Worm (Caenorhabditis elegans) whole organism, L4 larva: ENCODE results near the gene C09G12.17.

Source experiments
- F49E8.2 ChIP-seq: sonication (generic microtip); optimal IDR thresholded peaks from 2 replicates; lab custom pipeline; 2016; ENCODE audit warnings: missing compliant biosample characterization, mild to moderate bottlenecking, missing genetic modification characterization, borderline replicate concordance
- R02D3.7 ChIP-seq: fragments of 150-350 bp; sonication (generic microtip); optimal IDR thresholded peaks from 3 replicates; lab custom pipeline; 2014; ENCODE audit warnings: missing biosample characterization, missing genetic modification characterization
- T26A8.4 ChIP-seq: fragments of 200-800 bp; sonication (Bioruptor generic); IDR thresholded peaks from 2 replicates; pipeline ENCODE4 v1.3.6; 2022; ENCODE audit warnings: missing genetic modification characterization, missing compliant biosample characterization
- Y48G9A.11 ChIP-seq: fragments of 200-800 bp; sonication (Bioruptor generic); IDR thresholded peaks from 2 replicates; pipeline ENCODE4 v1.3.6; 2022; ENCODE audit warnings: missing genetic modification reagents, missing genetic modification characterization, missing compliant biosample characterization
- ZK337.2 ChIP-seq: fragments of 200-800 bp; sonication (Bioruptor generic); IDR thresholded peaks from 2 replicates; pipeline ENCODE4 v1.3.6; 2022; ENCODE audit warnings: missing genetic modification reagents, missing genetic modification characterization, missing compliant biosample characterization
- aha-1 ChIP-seq: fragments of 150-350 bp; peaks from one replicate; lab custom pipeline; 2014; ENCODE audit warnings: missing biosample characterization, missing genetic modification characterization
- ama-1 ChIP-seq: fragments of 150-350 bp; optimal IDR thresholded peaks from 2 replicates; lab custom pipeline; 2014; ENCODE audit warnings: inconsistent platforms, mixed read lengths
- ceh-28 ChIP-seq: fragments of 150-350 bp; optimal IDR thresholded peaks from 2 replicates; lab custom pipeline; 2014; ENCODE audit warnings: missing biosample characterization, missing genetic modification reagents, missing genetic modification characterization
- ceh-32 ChIP-seq: sonication (generic microtip); optimal IDR thresholded peaks from 2 replicates; lab custom pipeline; 2016; ENCODE audit warnings: mild to moderate bottlenecking, missing genetic modification characterization, missing compliant biosample characterization; ENCODE audit not compliant: poor library complexity
- ceh-44 ChIP-seq: fragments of 200-800 bp; sonication (Bioruptor generic); IDR thresholded peaks from 2 replicates; pipeline ENCODE4 v1.3.6; 2022; ENCODE audit warnings: missing genetic modification reagents, missing genetic modification characterization, missing compliant biosample characterization
- ceh-82 ChIP-seq: sonication (generic microtip); optimal IDR thresholded peaks from 2 replicates; lab custom pipeline; 2017; ENCODE audit warnings: missing biosample characterization, missing genetic modification characterization
- cey-2 ChIP-seq: sonication (generic microtip); optimal IDR thresholded peaks from 3 replicates; lab custom pipeline; 2017; ENCODE audit warnings: missing genetic modification characterization, mild to moderate bottlenecking, missing compliant biosample characterization, antibody characterized with exemption, borderline replicate concordance; ENCODE audit not compliant: insufficient read depth
- ctbp-1 ChIP-seq: fragments of 200-800 bp; sonication (Bioruptor generic); IDR thresholded peaks from 2 replicates; pipeline ENCODE4 v1.3.6; 2022; ENCODE audit warnings: missing genetic modification reagents, missing genetic modification characterization, missing compliant biosample characterization
- daf-16 ChIP-seq, 3 experiments: sonication (generic microtip); optimal IDR thresholded peaks; 2 replicates each; lab custom pipeline; 2016 to 2017; ENCODE audit warnings: missing genetic modification characterization in 3 of 3, missing genetic modification reagents in 3 of 3, mild to moderate bottlenecking in 2 of 3, missing compliant biosample characterization in 2 of 3, missing biosample characterization in 1 of 3, moderate library complexity in 1 of 3
- daf-8 ChIP-seq: fragments of 200-800 bp; sonication (Bioruptor generic); IDR thresholded peaks from 2 replicates; pipeline ENCODE4 v1.3.6; 2022; ENCODE audit warnings: missing genetic modification characterization, missing compliant biosample characterization
- dmd-8 ChIP-seq: fragments of 200-800 bp; sonication (Bioruptor generic); IDR thresholded peaks from 2 replicates; pipeline ENCODE4 v1.3.6; 2022; ENCODE audit warnings: missing genetic modification characterization, missing compliant biosample characterization
- dmd-9 ChIP-seq: fragments of 200-800 bp; sonication (Bioruptor generic); IDR thresholded peaks from 2 replicates; pipeline ENCODE4 v1.3.6; 2022; ENCODE audit warnings: missing genetic modification reagents, missing genetic modification characterization, missing compliant biosample characterization
- dpl-1 ChIP-seq: fragments of 150-350 bp; optimal IDR thresholded peaks from 2 replicates; lab custom pipeline; 2014; ENCODE audit warnings: missing biosample characterization, missing genetic modification reagents, missing genetic modification characterization
- egl-27 ChIP-seq: sonication (generic microtip); optimal IDR thresholded peaks from 3 replicates; lab custom pipeline; 2017; ENCODE audit warnings: missing biosample characterization, missing genetic modification reagents, missing genetic modification characterization
- gei-8 ChIP-seq: fragments of 200-800 bp; sonication (Bioruptor generic); optimal IDR thresholded peaks from 2 replicates; lab custom pipeline; 2018; ENCODE audit warnings: mild to moderate bottlenecking, missing genetic modification characterization, missing compliant biosample characterization
- hlh-11 ChIP-seq: fragments of 200-800 bp; sonication (Bioruptor generic); optimal IDR thresholded peaks from 2 replicates; lab custom pipeline; 2018; ENCODE audit warnings: mild to moderate bottlenecking, missing genetic modification characterization, missing compliant biosample characterization
- hlh-30 ChIP-seq: sonication (generic microtip); optimal IDR thresholded peaks from 2 replicates; lab custom pipeline; 2017; ENCODE audit warnings: antibody characterized with exemption, mild to moderate bottlenecking, missing genetic modification characterization, missing compliant biosample characterization; ENCODE audit not compliant: insufficient read depth
- hmg-1.1 ChIP-seq: fragments of 200-800 bp; sonication (Bioruptor generic); IDR thresholded peaks from 2 replicates; pipeline ENCODE4 v1.3.6; 2022; ENCODE audit warnings: missing genetic modification reagents, missing genetic modification characterization, missing compliant biosample characterization
- lin-13 ChIP-seq: fragments of 150-350 bp; optimal IDR thresholded peaks from 2 replicates; lab custom pipeline; 2014; ENCODE audit warnings: missing biosample characterization, missing genetic modification reagents, missing genetic modification characterization
- lin-38 ChIP-seq: fragments of 200-800 bp; sonication (Bioruptor generic); IDR thresholded peaks from 2 replicates; pipeline ENCODE4 v1.3.6; 2022; ENCODE audit warnings: missing genetic modification reagents, missing genetic modification characterization, missing compliant biosample characterization
- lir-3 ChIP-seq: sonication (generic microtip); optimal IDR thresholded peaks from 2 replicates; lab custom pipeline; 2016; ENCODE audit warnings: mild to moderate bottlenecking, missing genetic modification characterization, missing compliant biosample characterization
- lsy-2 ChIP-seq, 2 experiments: fragments of 150-350 bp in 1 of 2; sonication (generic microtip) in 1 of 2; optimal IDR thresholded peaks; 2 replicates each; lab custom pipeline; 2014 to 2017; ENCODE audit warnings: missing biosample characterization in 2 of 2, missing genetic modification characterization in 2 of 2
- madf-5 ChIP-seq, 2 experiments: fragments of 200-800 bp; sonication (Bioruptor generic); IDR thresholded peaks; 2 replicates each; pipeline ENCODE4 v1.3.6; 2022; ENCODE audit warnings: missing compliant biosample characterization in 2 of 2, missing genetic modification characterization in 2 of 2
- madf-9 ChIP-seq: fragments of 200-800 bp; sonication (Bioruptor generic); conservative IDR thresholded peaks from 2 replicates; pipeline ENCODE4 v1.3.6; 2022; ENCODE audit warnings: missing genetic modification reagents, missing genetic modification characterization, missing compliant biosample characterization
- mdt-29 ChIP-seq: fragments of 200-800 bp; sonication (Bioruptor generic); IDR thresholded peaks from 2 replicates; pipeline ENCODE4 v1.3.6; 2022; ENCODE audit warnings: missing genetic modification reagents, missing genetic modification characterization, missing compliant biosample characterization
- nhr-11 ChIP-seq: fragments of 150-350 bp; optimal IDR thresholded peaks from 2 replicates; lab custom pipeline; 2014; ENCODE audit warnings: missing biosample characterization, missing genetic modification characterization
- nhr-42 ChIP-seq: fragments of 200-800 bp; sonication (Bioruptor generic); IDR thresholded peaks from 2 replicates; pipeline ENCODE4 v1.3.6; 2022; ENCODE audit warnings: missing genetic modification characterization, missing compliant biosample characterization
- nhr-48 ChIP-seq: sonication (generic microtip); optimal IDR thresholded peaks from 2 replicates; lab custom pipeline; 2016; ENCODE audit warnings: mild to moderate bottlenecking, missing genetic modification characterization, missing compliant biosample characterization
- nhr-6 ChIP-seq: fragments of 150-350 bp; optimal IDR thresholded peaks from 2 replicates; lab custom pipeline; 2014; ENCODE audit warnings: missing biosample characterization, missing genetic modification characterization
- nhr-76 ChIP-seq: fragments of 150-350 bp; optimal IDR thresholded peaks from 2 replicates; lab custom pipeline; 2014; ENCODE audit warnings: missing biosample characterization, missing genetic modification characterization
- php-3 ChIP-seq: fragments of 200-800 bp; sonication (Bioruptor generic); IDR thresholded peaks from 2 replicates; pipeline ENCODE4 v1.3.6; 2022; ENCODE audit warnings: missing genetic modification reagents, missing genetic modification characterization, missing compliant biosample characterization
- pqm-1 ChIP-seq: sonication (generic microtip); optimal IDR thresholded peaks from 2 replicates; lab custom pipeline; 2017; ENCODE audit warnings: missing biosample characterization, missing genetic modification characterization
- rbr-2 ChIP-seq: sonication (generic microtip); optimal IDR thresholded peaks from 2 replicates; lab custom pipeline; 2016; ENCODE audit warnings: missing genotype, missing genetic modification characterization, missing compliant biosample characterization
- sdz-12 ChIP-seq: fragments of 200-800 bp; sonication (Bioruptor generic); optimal IDR thresholded peaks from 2 replicates; lab custom pipeline; 2018; ENCODE audit warnings: mild to moderate bottlenecking, missing genetic modification characterization, missing compliant biosample characterization
- snpc-1.2 ChIP-seq: fragments of 200-800 bp; sonication (Bioruptor generic); IDR thresholded peaks from 2 replicates; pipeline ENCODE4 v1.3.6; 2022; ENCODE audit warnings: missing genetic modification reagents, missing genetic modification characterization, missing compliant biosample characterization
- snpc-4 ChIP-seq: fragments of 150-350 bp; optimal IDR thresholded peaks from 2 replicates; lab custom pipeline; 2014; ENCODE audit warnings: missing biosample characterization, missing genetic modification characterization
- spr-3 ChIP-seq: fragments of 200-800 bp; sonication (Bioruptor generic); optimal IDR thresholded peaks from 2 replicates; lab custom pipeline; 2018; ENCODE audit warnings: mild to moderate bottlenecking, missing genetic modification characterization, missing compliant biosample characterization
- unc-39 ChIP-seq: sonication (generic microtip); optimal IDR thresholded peaks from 2 replicates; lab custom pipeline; 2017; ENCODE audit warnings: missing biosample characterization, missing genetic modification characterization
- ztf-11 ChIP-seq: fragments of 150-350 bp; optimal IDR thresholded peaks from 2 replicates; lab custom pipeline; 2014; ENCODE audit warnings: missing biosample characterization, missing genetic modification characterization

The C09G12.17 gene

DNA sequence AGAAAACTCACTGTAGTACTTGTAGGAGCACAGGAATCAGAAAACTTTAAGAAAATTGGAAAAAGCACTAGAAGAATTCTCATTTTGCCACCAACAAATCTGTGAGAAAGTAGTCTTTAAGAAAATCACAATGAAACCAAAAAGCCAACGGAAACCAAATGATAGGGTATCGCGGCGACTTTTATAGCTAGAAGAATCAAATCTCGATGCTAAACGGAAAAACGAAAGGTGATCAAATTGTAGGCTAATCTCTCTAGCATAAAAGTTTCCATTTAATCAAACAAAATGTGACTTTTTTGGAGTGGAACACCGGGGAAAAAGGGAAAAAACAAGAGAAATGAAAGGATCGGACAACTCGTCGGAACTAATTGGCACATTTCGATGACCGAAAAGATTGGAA lies at the start of gene C09G12.17:
Gene C09G12.17 (minus strand): TSS at position 101 of the 400 bp plus-strand sequence.
- no peak for TF ChIP-seq mdt-29 (GFP tag; lab: Robert Waterston, UW)
- TF ChIP-seq cey-2 = no peak
- no peak for TF ChIP-seq nhr-11 (tag; lab: Kevin White, UChicago)
- no peak for TF ChIP-seq ctbp-1 (GFP tag; lab: Robert Waterston, UW)
- no peak for TF ChIP-seq pqm-1 (tag; lab: Kevin White, UChicago)
- no peak for TF ChIP-seq lir-3
- TF ChIP-seq sdz-12 (GFP tag; lab: Kevin White, UChicago) = no peak
- no peak for TF ChIP-seq madf-5 (GFP tag; IDR thresholded peaks at IDR 0.05; lab: Robert Waterston, UW)
- no peak for TF ChIP-seq nhr-48 (tag; lab: Kevin White, UChicago)
- TF ChIP-seq R02D3.7 (tag; lab: Kevin White, UChicago) = no peak
- TF ChIP-seq php-3 (GFP tag; lab: Robert Waterston, UW) = no peak
- no peak for TF ChIP-seq ama-1
- TF ChIP-seq nhr-6 = no peak
- no peak for TF ChIP-seq lin-13 (GFP tag; lab: Kevin White, UChicago)
- TF ChIP-seq snpc-4 (tag; lab: Kevin White, UChicago) = no peak
- TF ChIP-seq F49E8.2 (tag; lab: Kevin White, UChicago) = no peak

DNA sequence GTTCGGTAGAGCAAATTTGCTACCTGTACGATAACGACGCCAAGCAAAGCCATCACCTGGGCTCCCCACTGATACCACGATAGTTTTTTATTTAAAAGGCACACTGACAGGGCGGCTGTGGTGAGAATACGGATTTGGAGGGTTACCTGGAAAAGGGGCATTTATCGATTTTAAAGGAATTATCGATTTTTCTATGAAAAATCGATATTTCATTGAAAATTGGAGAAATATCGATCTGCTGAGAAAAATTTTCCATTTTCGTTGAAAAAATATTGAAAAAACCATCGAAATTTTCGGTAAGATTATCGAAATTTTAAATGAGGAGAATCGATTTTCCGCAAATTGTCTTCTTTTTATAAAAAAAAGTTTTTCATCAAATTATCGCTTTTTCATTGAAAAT lies 48.8 kb upstream of the C09G12.17 start:
- peak; percentile 87 for TF ChIP-seq ceh-28
- TF ChIP-seq nhr-76 = no peak
- no peak for TF ChIP-seq snpc-1.2 (GFP tag; lab: Robert Waterston, UW)
- TF ChIP-seq Y48G9A.11 (GFP tag; lab: Robert Waterston, UW) = no peak
- TF ChIP-seq, all 104 proteins: peak for 1

ce11 chrIV:3539872-3540271 lies 43.6 kb upstream of the C09G12.17 start, which contains the start of gene B0212.3:
Gene B0212.3 (plus strand): TSS chrIV:3540172.
- TF ChIP-seq ceh-44 (GFP tag; lab: Robert Waterston, UW) = no peak
- TF ChIP-seq madf-9 = no peak
- no peak for TF ChIP-seq gei-8 (GFP tag; lab: Kevin White, UChicago)
- TF ChIP-seq dpl-1 = no peak
- TF ChIP-seq hlh-30 (tag; lab: Kevin White, UChicago) = no peak
- no peak for TF ChIP-seq T26A8.4 (GFP tag; lab: Robert Waterston, UW)
- no peak for TF ChIP-seq pqm-1 (tag; lab: Kevin White, UChicago)
- no peak for TF ChIP-seq cey-2
- no peak for TF ChIP-seq unc-39 (tag; lab: Kevin White, UChicago)

DNA sequence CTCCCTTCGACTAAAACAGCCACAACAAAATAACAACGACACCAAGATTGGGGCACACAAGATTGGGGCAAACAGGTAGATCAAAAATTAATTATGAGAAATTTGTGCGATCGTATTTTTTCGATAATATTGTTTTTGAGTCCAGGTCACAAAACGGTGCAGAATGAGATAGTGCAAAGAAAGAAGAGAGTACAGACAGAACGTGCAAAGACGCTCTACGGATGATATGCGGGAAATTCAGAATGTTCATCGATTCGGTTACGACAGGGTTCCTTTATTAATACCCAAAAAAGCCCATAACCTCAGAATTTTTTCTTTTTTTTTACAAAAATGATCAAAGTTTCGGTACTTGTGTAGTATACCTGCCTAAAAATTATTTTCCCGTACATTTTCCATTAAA lies 43.0 kb upstream of the C09G12.17 start:
- TF ChIP-seq lin-38 (GFP tag; lab: Robert Waterston, UW) = peak; percentile 69
- TF ChIP-seq F49E8.2 (tag; lab: Kevin White, UChicago) = no peak
- peak; percentile 11 for TF ChIP-seq dpl-1

ce11 chrIV:3532989-3533388 lies 36.7 kb upstream of the C09G12.17 start:
- TF ChIP-seq daf-8 (GFP tag; lab: Robert Waterston, UW) (no peak), rbr-2 (no peak), nhr-42 (no peak), ztf-11 (tag; lab: Kevin White, UChicago) (no peak), ceh-32 (no peak), ceh-44 (GFP tag; lab: Robert Waterston, UW) (no peak), dpl-1 (peak; percentile 34), R02D3.7 (tag; lab: Kevin White, UChicago) (no peak), mdt-29 (GFP tag; lab: Robert Waterston, UW) (no peak), ceh-82 (tag; lab: Kevin White, UChicago) (no peak), daf-16 (GFP tag; optimal IDR thresholded peaks at IDR 0.05; lab: Kevin White, UChicago) (no peak), daf-16 (tag; optimal IDR thresholded peaks at IDR 0.05; lab: Kevin White, UChicago) (no peak), hmg-1.1 (GFP tag; lab: Robert Waterston, UW) (no peak), aha-1 (tag; lab: Kevin White, UChicago) (peak; percentile 72), hlh-11 (tag; lab: Kevin White, UChicago) (no peak), nhr-11 (tag; lab: Kevin White, UChicago) (no peak), dmd-8 (GFP tag; lab: Robert Waterston, UW) (no peak), spr-3 (GFP tag; lab: Kevin White, UChicago) (no peak), lir-3 (no peak), hlh-30 (tag; lab: Kevin White, UChicago) (no peak), ZK337.2 (GFP tag; lab: Robert Waterston, UW) (no peak), egl-27 (tag; lab: Kevin White, UChicago) (no peak), madf-5 (GFP tag; IDR thresholded peaks at IDR 0.05; lab: Robert Waterston, UW) (no peak), dmd-9 (GFP tag; lab: Robert Waterston, UW) (no peak), lsy-2 (tag; optimal IDR thresholded peaks at IDR 0.05; lab: Kevin White, UChicago) (peak in 1 of 2 experiments; percentile 37)
